Fruit fly (Drosophila melanogaster) whole organism, embryonic: Measurements from ENCODE around the gene ct.

Experiments
- CG10565 ChIP-seq: fragments of 200-800 bp; sonication (Bioruptor generic); optimal IDR thresholded peaks from 3 replicates; lab custom pipeline; 2016; ENCODE audit warnings: missing biosample characterization, mild to moderate bottlenecking, missing genetic modification characterization
- CG17802 ChIP-seq: fragments of 200-800 bp; sonication (Bioruptor generic); optimal IDR thresholded peaks from 2 replicates; lab custom pipeline; 2018; ENCODE audit warnings: missing biosample characterization, mild to moderate bottlenecking, missing genetic modification characterization, moderate library complexity
- CG2199 ChIP-seq: fragments of 200-800 bp; sonication (Bioruptor generic); IDR thresholded peaks from 3 replicates; pipeline ENCODE4 v1.3.6; 2022; ENCODE audit warnings: missing biosample characterization, missing genetic modification characterization

dm6 chrX:7695391-7696053, 87.3 kb downstream of the ct start:
- no peak for TF ChIP-seq CG17802
- no peak for TF ChIP-seq CG10565 (GFP tag; lab: Kevin White, UChicago)
- 0 out of 3 replicates have a peak, but pooled peaks have one; percentile 12 for TF ChIP-seq CG2199 (GFP tag; lab: Robert Waterston, UW)
